Fruit fly (Drosophila melanogaster): ENCODE data around the gene CG31272.

dm6 chr3R:10782167-10782566, 23.0 kb upstream of the CG31272 start, which contains the start of gene CG42633:
- TF ChIP-seq CG7372 (GFP tag; IDR thresholded peaks at IDR 0.05) (no peak), CG8281 (tag; optimal IDR thresholded peaks at IDR 0.05) (no peak), pan (optimal IDR thresholded peaks at IDR 0.05) (no peak), pan (GFP tag; optimal IDR thresholded peaks at IDR 0.05 in 1 of 2, IDR thresholded peaks at IDR 0.05 in 1 of 2) (no peak), Mad (GFP tag; optimal IDR thresholded peaks at IDR 0.05) (no peak), H15 (GFP tag; IDR thresholded peaks at IDR 0.05) (no peak), CG7987 (GFP tag; optimal IDR thresholded peaks at IDR 0.05) (no peak), dan (GFP tag; IDR thresholded peaks at IDR 0.05) (no peak), Lim3 (GFP tag; IDR thresholded peaks at IDR 0.05) (no peak), cato (GFP tag; optimal IDR thresholded peaks at IDR 0.05; ENCODE audit: borderline replicate concordance) (no peak), cwo (GFP tag; optimal IDR thresholded peaks at IDR 0.05) (no peak), Abd-B (GFP tag; optimal IDR thresholded peaks at IDR 0.05) (no peak), danr (GFP tag; IDR thresholded peaks at IDR 0.05) (no peak), MBD-R2 (GFP tag; IDR thresholded peaks at IDR 0.05) (no peak), Hand (GFP tag; optimal IDR thresholded peaks at IDR 0.05) (no peak)

Measured in whole organism, embryonic.